Worm (Caenorhabditis elegans) whole organism, L4 larva: ENCODE measurements around the gene edg-1.

Source experiments
- D1046.2 ChIP-seq: fragments of 200-800 bp; sonication (Bioruptor generic); IDR thresholded peaks from 2 replicates; pipeline ENCODE4 v1.3.6; 2022; ENCODE audit warnings: missing genetic modification characterization, missing compliant biosample characterization
- F37D6.2 ChIP-seq: sonication (generic microtip); optimal IDR thresholded peaks from 2 replicates; lab custom pipeline; 2016; ENCODE audit warnings: mild to moderate bottlenecking, missing genetic modification characterization, missing compliant biosample characterization
- T20F7.1 ChIP-seq: fragments of 200-800 bp; sonication (Bioruptor generic); optimal IDR thresholded peaks from 2 replicates; lab custom pipeline; 2018; ENCODE audit warnings: mild to moderate bottlenecking, missing genetic modification characterization, missing compliant biosample characterization
- Y105C5A.15 ChIP-seq: fragments of 200-800 bp; sonication (Bioruptor generic); IDR thresholded peaks from 2 replicates; pipeline ENCODE4 v1.3.6; 2022; ENCODE audit warnings: missing genetic modification characterization, missing compliant biosample characterization
- aly-2 ChIP-seq: sonication (generic microtip); optimal IDR thresholded peaks from 2 replicates; lab custom pipeline; 2018; ENCODE audit warnings: missing biosample characterization, missing genetic modification characterization
- arid-1 ChIP-seq: fragments of 200-800 bp; sonication (Bioruptor generic); conservative IDR thresholded peaks from 2 replicates; pipeline ENCODE4 v1.3.6; 2022; ENCODE audit warnings: missing genetic modification reagents, missing genetic modification characterization, missing compliant biosample characterization
- ceh-20 ChIP-seq: fragments of 200-800 bp; sonication (Bioruptor generic); IDR thresholded peaks from 2 replicates; pipeline ENCODE4 v1.3.6; 2022; ENCODE audit warnings: missing genetic modification reagents, missing genetic modification characterization, missing compliant biosample characterization
- ceh-32 ChIP-seq: sonication (generic microtip); optimal IDR thresholded peaks from 2 replicates; lab custom pipeline; 2016; ENCODE audit warnings: mild to moderate bottlenecking, missing genetic modification characterization, missing compliant biosample characterization; ENCODE audit not compliant: poor library complexity
- ctbp-1 ChIP-seq: fragments of 200-800 bp; sonication (Bioruptor generic); IDR thresholded peaks from 2 replicates; pipeline ENCODE4 v1.3.6; 2022; ENCODE audit warnings: missing genetic modification reagents, missing genetic modification characterization, missing compliant biosample characterization
- daf-12 ChIP-seq: fragments of 150-350 bp; optimal IDR thresholded peaks from 2 replicates; lab custom pipeline; 2014; ENCODE audit warnings: missing biosample characterization, missing genetic modification reagents, missing genetic modification characterization
- daf-16 ChIP-seq, 3 experiments: sonication (generic microtip); optimal IDR thresholded peaks; 2 replicates each; lab custom pipeline; 2016 to 2017; ENCODE audit warnings: missing genetic modification characterization in 3 of 3, missing genetic modification reagents in 3 of 3, mild to moderate bottlenecking in 2 of 3, missing compliant biosample characterization in 2 of 3, missing biosample characterization in 1 of 3, moderate library complexity in 1 of 3
- dmd-8 ChIP-seq: fragments of 200-800 bp; sonication (Bioruptor generic); IDR thresholded peaks from 2 replicates; pipeline ENCODE4 v1.3.6; 2022; ENCODE audit warnings: missing genetic modification characterization, missing compliant biosample characterization
- dve-1 ChIP-seq: sonication (generic microtip); optimal IDR thresholded peaks from 2 replicates; lab custom pipeline; 2017; ENCODE audit warnings: antibody characterized with exemption, mild to moderate bottlenecking, missing genetic modification characterization, missing compliant biosample characterization; ENCODE audit not compliant: insufficient read depth
- fkh-10 ChIP-seq: fragments of 150-350 bp; optimal IDR thresholded peaks from 2 replicates; lab custom pipeline; 2014; ENCODE audit warnings: missing biosample characterization, missing genetic modification reagents, missing genetic modification characterization
- gei-8 ChIP-seq: fragments of 200-800 bp; sonication (Bioruptor generic); optimal IDR thresholded peaks from 2 replicates; lab custom pipeline; 2018; ENCODE audit warnings: mild to moderate bottlenecking, missing genetic modification characterization, missing compliant biosample characterization
- hif-1 ChIP-seq, 2 experiments: sonication (generic microtip); optimal IDR thresholded peaks; 2 replicates each; lab custom pipeline; 2016 to 2017; ENCODE audit warnings: missing compliant biosample characterization in 2 of 2, missing genetic modification characterization in 2 of 2, missing genetic modification reagents in 2 of 2, missing genotype in 2 of 2, mild to moderate bottlenecking in 1 of 2
- hlh-30 ChIP-seq: sonication (generic microtip); optimal IDR thresholded peaks from 2 replicates; lab custom pipeline; 2017; ENCODE audit warnings: antibody characterized with exemption, mild to moderate bottlenecking, missing genetic modification characterization, missing compliant biosample characterization; ENCODE audit not compliant: insufficient read depth
- hmg-1.1 ChIP-seq: fragments of 200-800 bp; sonication (Bioruptor generic); IDR thresholded peaks from 2 replicates; pipeline ENCODE4 v1.3.6; 2022; ENCODE audit warnings: missing genetic modification reagents, missing genetic modification characterization, missing compliant biosample characterization
- jun-1 ChIP-seq: fragments of 150-350 bp; optimal IDR thresholded peaks from 2 replicates; lab custom pipeline; 2014; ENCODE audit warnings: missing biosample characterization, missing genetic modification reagents, missing genetic modification characterization
- lin-13 ChIP-seq: fragments of 150-350 bp; optimal IDR thresholded peaks from 2 replicates; lab custom pipeline; 2014; ENCODE audit warnings: missing biosample characterization, missing genetic modification reagents, missing genetic modification characterization
- lin-29 ChIP-seq: fragments of 200-800 bp; sonication (Bioruptor generic); IDR thresholded peaks from 2 replicates; pipeline ENCODE4 v1.3.6; 2022; ENCODE audit warnings: missing genetic modification reagents, missing genetic modification characterization, missing compliant biosample characterization
- lin-38 ChIP-seq: fragments of 200-800 bp; sonication (Bioruptor generic); IDR thresholded peaks from 2 replicates; pipeline ENCODE4 v1.3.6; 2022; ENCODE audit warnings: missing genetic modification reagents, missing genetic modification characterization, missing compliant biosample characterization
- lsy-2 ChIP-seq, 2 experiments: fragments of 150-350 bp in 1 of 2; sonication (generic microtip) in 1 of 2; optimal IDR thresholded peaks; 2 replicates each; lab custom pipeline; 2014 to 2017; ENCODE audit warnings: missing biosample characterization in 2 of 2, missing genetic modification characterization in 2 of 2
- madf-5 ChIP-seq, 2 experiments: fragments of 200-800 bp; sonication (Bioruptor generic); IDR thresholded peaks; 2 replicates each; pipeline ENCODE4 v1.3.6; 2022; ENCODE audit warnings: missing compliant biosample characterization in 2 of 2, missing genetic modification characterization in 2 of 2
- mdl-1 ChIP-seq, 2 experiments: fragments of 150-350 bp in 1 of 2; sonication (generic microtip) in 1 of 2; optimal IDR thresholded peaks; 2 replicates each; lab custom pipeline; 2014 to 2017; ENCODE audit warnings: missing biosample characterization in 2 of 2, missing genetic modification characterization in 2 of 2
- mep-1 ChIP-seq: fragments of 150-350 bp; sonication (generic microtip); optimal IDR thresholded peaks from 3 replicates; lab custom pipeline; 2014; ENCODE audit warnings: missing biosample characterization, missing genetic modification characterization
- nhr-102 ChIP-seq: sonication (generic microtip); optimal IDR thresholded peaks from 2 replicates; lab custom pipeline; 2016; ENCODE audit warnings: mild to moderate bottlenecking, missing genetic modification characterization, moderate library complexity, missing compliant biosample characterization
- nhr-25 ChIP-seq: sonication (generic microtip); optimal IDR thresholded peaks from 2 replicates; lab custom pipeline; 2017; ENCODE audit warnings: missing genetic modification characterization, mild to moderate bottlenecking, missing compliant biosample characterization, antibody characterized with exemption, moderate library complexity, borderline replicate concordance; ENCODE audit not compliant: insufficient read depth
- nhr-6 ChIP-seq: fragments of 150-350 bp; optimal IDR thresholded peaks from 2 replicates; lab custom pipeline; 2014; ENCODE audit warnings: missing biosample characterization, missing genetic modification characterization
- nhr-76 ChIP-seq: fragments of 150-350 bp; optimal IDR thresholded peaks from 2 replicates; lab custom pipeline; 2014; ENCODE audit warnings: missing biosample characterization, missing genetic modification characterization
- pha-4 ChIP-seq, 2 experiments: fragments of 150-350 bp in 1 of 2; fragments of 200-800 bp in 1 of 2; sonication (Bioruptor generic) in 1 of 2; IDR thresholded peaks in 1 of 2; optimal IDR thresholded peaks in 1 of 2; 2 replicates each; pipeline versions ENCODE4 v1.3.6 to Lab custom; 2014 to 2022; ENCODE audit warnings: missing genetic modification characterization in 2 of 2, missing genetic modification reagents in 2 of 2, missing biosample characterization in 1 of 2, missing compliant biosample characterization in 1 of 2
- php-3 ChIP-seq: fragments of 200-800 bp; sonication (Bioruptor generic); IDR thresholded peaks from 2 replicates; pipeline ENCODE4 v1.3.6; 2022; ENCODE audit warnings: missing genetic modification reagents, missing genetic modification characterization, missing compliant biosample characterization
- rbr-2 ChIP-seq: sonication (generic microtip); optimal IDR thresholded peaks from 2 replicates; lab custom pipeline; 2016; ENCODE audit warnings: missing genotype, missing genetic modification characterization, missing compliant biosample characterization
- saeg-2 ChIP-seq: fragments of 200-800 bp; sonication (Bioruptor generic); IDR thresholded peaks from 2 replicates; pipeline ENCODE4 v1.3.6; 2022; ENCODE audit warnings: missing genetic modification reagents, missing genetic modification characterization, missing compliant biosample characterization
- sdz-12 ChIP-seq: fragments of 200-800 bp; sonication (Bioruptor generic); optimal IDR thresholded peaks from 2 replicates; lab custom pipeline; 2018; ENCODE audit warnings: mild to moderate bottlenecking, missing genetic modification characterization, missing compliant biosample characterization
- snpc-1.2 ChIP-seq: fragments of 200-800 bp; sonication (Bioruptor generic); IDR thresholded peaks from 2 replicates; pipeline ENCODE4 v1.3.6; 2022; ENCODE audit warnings: missing genetic modification reagents, missing genetic modification characterization, missing compliant biosample characterization
- snpc-4 ChIP-seq: fragments of 150-350 bp; optimal IDR thresholded peaks from 2 replicates; lab custom pipeline; 2014; ENCODE audit warnings: missing biosample characterization, missing genetic modification characterization
- spr-3 ChIP-seq: fragments of 200-800 bp; sonication (Bioruptor generic); optimal IDR thresholded peaks from 2 replicates; lab custom pipeline; 2018; ENCODE audit warnings: mild to moderate bottlenecking, missing genetic modification characterization, missing compliant biosample characterization
- vab-7 ChIP-seq: fragments of 200-800 bp; sonication (Bioruptor generic); IDR thresholded peaks from 2 replicates; pipeline ENCODE4 v1.3.6; 2022; ENCODE audit warnings: missing genetic modification reagents, missing genetic modification characterization, missing compliant biosample characterization
- zag-1 ChIP-seq: fragments of 150-350 bp; optimal IDR thresholded peaks from 2 replicates; lab custom pipeline; 2014; ENCODE audit warnings: missing biosample characterization, missing genetic modification characterization
- zfp-2 ChIP-seq: sonication (generic microtip); optimal IDR thresholded peaks from 2 replicates; lab custom pipeline; 2016; ENCODE audit warnings: mild to moderate bottlenecking, missing genetic modification characterization, missing compliant biosample characterization
- zfp-3 ChIP-seq: fragments of 200-800 bp; sonication (Bioruptor generic); conservative IDR thresholded peaks from 2 replicates; pipeline ENCODE4 v1.3.6; 2022; ENCODE audit warnings: missing genetic modification reagents, missing genetic modification characterization, missing compliant biosample characterization
- ztf-7 ChIP-seq: fragments of 150-350 bp; optimal IDR thresholded peaks from 2 replicates; lab custom pipeline; 2014; ENCODE audit warnings: missing biosample characterization, missing genetic modification characterization

The edg-1 gene

ce11 chrIV:11344288-11344687 is 23.7 kb downstream of the edg-1 start:
- no peak for TF ChIP-seq lin-29 (GFP tag; lab: Robert Waterston, UW)
- TF ChIP-seq spr-3 (GFP tag; lab: Kevin White, UChicago): no peak
- TF ChIP-seq nhr-102: no peak
- TF ChIP-seq ceh-20 (GFP tag; lab: Robert Waterston, UW): no peak
- TF ChIP-seq T20F7.1: no peak
- no peak for TF ChIP-seq pha-4 (GFP tag; IDR thresholded peaks at IDR 0.05; lab: Robert Waterston, UW)
- no peak for TF ChIP-seq pha-4 (tag; optimal IDR thresholded peaks at IDR 0.05; lab: Kevin White, UChicago)
- no peak for TF ChIP-seq ceh-32 (tag; lab: Kevin White, UChicago)
- no peak for TF ChIP-seq zag-1 (tag; lab: Kevin White, UChicago)
- TF ChIP-seq jun-1 (tag; lab: Kevin White, UChicago): no peak
- TF ChIP-seq lin-38: no peak
- no peak for TF ChIP-seq dmd-8 (GFP tag; lab: Robert Waterston, UW)
- no peak for TF ChIP-seq daf-12 (tag; lab: Kevin White, UChicago)
- TF ChIP-seq ztf-7 (tag; lab: Kevin White, UChicago): no peak
- no peak for TF ChIP-seq nhr-6 (tag; lab: Kevin White, UChicago)

ce11 chrIV:11347275-11347674 is 26.7 kb downstream of the edg-1 start:
- TF ChIP-seq hlh-30 (tag; lab: Kevin White, UChicago) (peak; percentile 17), D1046.2 (no peak), arid-1 (GFP tag; lab: Robert Waterston, UW) (no peak)

DNA sequence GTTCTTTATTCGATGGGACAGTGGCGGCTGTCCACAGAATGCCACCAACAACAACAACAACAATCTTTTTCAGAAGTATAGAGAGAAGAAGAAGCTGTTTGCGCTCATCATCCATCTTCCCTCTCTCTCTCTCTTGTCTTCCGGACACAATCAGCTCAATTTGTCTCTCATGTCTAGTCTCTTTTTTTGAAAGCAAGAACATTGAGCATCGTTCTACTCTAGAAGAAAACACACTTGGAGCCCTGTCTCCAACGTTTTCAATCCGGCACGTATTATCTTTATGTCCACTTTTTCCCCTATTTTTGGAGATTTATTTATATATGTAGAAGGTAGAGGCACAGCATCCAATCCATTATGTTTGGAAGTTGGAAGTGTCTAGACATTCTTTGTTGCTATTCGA is 28.2 kb downstream of the edg-1 start:
- no peak for TF ChIP-seq nhr-25 (tag; lab: Kevin White, UChicago)
- peak in 1 of 2 experiments; percentile 51 for TF ChIP-seq hif-1 (tag; optimal IDR thresholded peaks at IDR 0.05; lab: Kevin White, UChicago)
- peak in 1 of 2 experiments; percentile 31 for TF ChIP-seq daf-16 (GFP tag; optimal IDR thresholded peaks at IDR 0.05; lab: Kevin White, UChicago)
- TF ChIP-seq daf-16 (tag; optimal IDR thresholded peaks at IDR 0.05; lab: Kevin White, UChicago): no peak
- TF ChIP-seq hlh-30 (tag; lab: Kevin White, UChicago): no peak
- TF ChIP-seq lsy-2 (tag; optimal IDR thresholded peaks at IDR 0.05; lab: Kevin White, UChicago): peak in 1 of 2 experiments; percentile 27
- TF ChIP-seq hmg-1.1: 0 out of 2 replicates have a peak, but pooled peaks have one; percentile 25

DNA sequence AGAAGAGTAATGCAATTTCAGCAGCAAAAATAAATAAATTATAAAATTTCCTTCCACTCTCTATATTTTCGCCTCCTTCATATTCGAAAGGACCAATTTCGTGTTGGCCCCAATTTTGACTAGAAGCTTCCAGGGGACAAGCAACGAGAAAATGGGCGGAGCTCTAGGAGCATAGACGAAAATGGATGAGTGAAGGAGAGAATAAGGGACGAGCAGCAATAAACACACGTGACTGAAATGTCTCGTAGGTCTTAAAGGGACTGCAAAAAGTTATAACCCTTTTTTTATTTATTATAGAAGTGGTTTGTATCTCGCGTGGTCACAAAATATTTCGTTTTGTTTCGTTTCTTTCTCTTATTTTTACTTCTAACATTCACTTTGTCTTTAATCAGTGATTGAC is 29.1 kb downstream of the edg-1 start:
- TF ChIP-seq php-3 (GFP tag; lab: Robert Waterston, UW): no peak
- TF ChIP-seq zfp-2 (tag; lab: Kevin White, UChicago): no peak
- 0 out of 2 replicates have a peak, but pooled peaks have one; percentile 33 for TF ChIP-seq ctbp-1 (GFP tag; lab: Robert Waterston, UW)
- TF ChIP-seq sdz-12 (GFP tag; lab: Kevin White, UChicago): no peak
- TF ChIP-seq hmg-1.1: 0 out of 2 replicates have a peak, but pooled peaks have one; percentile 24
- TF ChIP-seq mep-1 (tag; lab: Kevin White, UChicago): peak; percentile 45
- TF ChIP-seq nhr-76 (tag; lab: Kevin White, UChicago): no peak
- peak in 1 of 2 experiments; percentile 58 for TF ChIP-seq lsy-2 (tag; optimal IDR thresholded peaks at IDR 0.05; lab: Kevin White, UChicago)
- peak in 1 of 2 experiments; percentile 49 for TF ChIP-seq mdl-1 (tag; optimal IDR thresholded peaks at IDR 0.05; lab: Kevin White, UChicago)
- TF ChIP-seq jun-1 (tag; lab: Kevin White, UChicago): no peak
- no peak for TF ChIP-seq dve-1 (tag; lab: Kevin White, UChicago)
- TF ChIP-seq ceh-20 (GFP tag; lab: Robert Waterston, UW): peak; percentile 67
- TF ChIP-seq saeg-2: no peak
- no peak for TF ChIP-seq snpc-1.2 (GFP tag; lab: Robert Waterston, UW)
- peak; percentile 72 for TF ChIP-seq hlh-30 (tag; lab: Kevin White, UChicago)
- TF ChIP-seq zfp-3: no peak
- TF ChIP-seq Y105C5A.15 (GFP tag; lab: Robert Waterston, UW): no peak
- no peak for TF ChIP-seq gei-8 (GFP tag; lab: Kevin White, UChicago)
- no peak for TF ChIP-seq madf-5 (GFP tag; IDR thresholded peaks at IDR 0.05; lab: Robert Waterston, UW)
- TF ChIP-seq snpc-4: no peak
- TF ChIP-seq F37D6.2 (tag; lab: Kevin White, UChicago): no peak
- TF ChIP-seq lin-13 (GFP tag; lab: Kevin White, UChicago): no peak
- no peak for TF ChIP-seq vab-7 (GFP tag; lab: Robert Waterston, UW)
- TF ChIP-seq aly-2 (tag; lab: Kevin White, UChicago): no peak
- no peak for TF ChIP-seq fkh-10
- TF ChIP-seq rbr-2 (tag; lab: Kevin White, UChicago): peak; percentile 20
